Worm (Caenorhabditis elegans) whole organism, L1 larva: Measurements from ENCODE around the gene pqbp-1.1.
A peak's percentile ranks its signal among the peaks of the same experiment; 100 is the strongest.

Experiments used
- C04F5.9 ChIP-seq: sonication (generic microtip); optimal IDR thresholded peaks from 2 replicates; lab custom pipeline; 2016; ENCODE audit warnings: missing genetic modification characterization, missing compliant biosample characterization
- C16A3.4 ChIP-seq: fragments of 150-350 bp; optimal IDR thresholded peaks from 2 replicates; lab custom pipeline; 2014; ENCODE audit warnings: missing biosample characterization, missing genetic modification characterization
- C34B4.2 ChIP-seq: sonication (generic microtip); optimal IDR thresholded peaks from 2 replicates; lab custom pipeline; 2017; ENCODE audit warnings: mild to moderate bottlenecking, missing genetic modification characterization, missing compliant biosample characterization
- alr-1 ChIP-seq: fragments of 200-800 bp; sonication (Bioruptor generic); optimal IDR thresholded peaks from 2 replicates; lab custom pipeline; 2018; ENCODE audit warnings: borderline replicate concordance, mild to moderate bottlenecking, missing genetic modification characterization, missing compliant biosample characterization
- aly-2 ChIP-seq: fragments of 150-350 bp; optimal IDR thresholded peaks from 2 replicates; lab custom pipeline; 2014; ENCODE audit warnings: missing biosample characterization, missing genetic modification characterization
- ama-1 ChIP-seq: fragments of 150-350 bp; optimal IDR thresholded peaks from 2 replicates; lab custom pipeline; 2014
- blmp-1 ChIP-seq: fragments of 150-350 bp; optimal IDR thresholded peaks from 2 replicates; lab custom pipeline; 2014; ENCODE audit warnings: missing biosample characterization, missing genetic modification characterization
- ceh-63 ChIP-seq: fragments of 200-800 bp; sonication (Bioruptor generic); optimal IDR thresholded peaks from 2 replicates; lab custom pipeline; 2018; ENCODE audit warnings: mild to moderate bottlenecking, missing genetic modification characterization, missing compliant biosample characterization
- ceh-8 ChIP-seq: fragments of 200-800 bp; sonication (Bioruptor generic); optimal IDR thresholded peaks from 2 replicates; lab custom pipeline; 2018; ENCODE audit warnings: mild to moderate bottlenecking, missing genetic modification characterization, moderate library complexity, missing compliant biosample characterization
- ceh-82 ChIP-seq, 3 experiments: fragments of 150-350 bp in 1 of 3; sonication (generic microtip) in 2 of 3; optimal IDR thresholded peaks; 2 replicates each; lab custom pipeline; 2014 to 2017; ENCODE audit warnings: missing biosample characterization in 3 of 3, missing genetic modification characterization in 3 of 3
- dpl-1 ChIP-seq, 3 experiments: fragments of 150-350 bp in 2 of 3; sonication (generic microtip) in 1 of 3; optimal IDR thresholded peaks; 2 replicates each; lab custom pipeline; 2014 to 2017; ENCODE audit warnings: missing biosample characterization in 3 of 3, missing genetic modification characterization in 3 of 3, missing genetic modification reagents in 3 of 3
- dsc-1 ChIP-seq: sonication (generic microtip); optimal IDR thresholded peaks from 2 replicates; lab custom pipeline; 2016; ENCODE audit warnings: mild to moderate bottlenecking, missing genetic modification characterization, missing compliant biosample characterization
- efl-3 ChIP-seq: fragments of 200-800 bp; sonication (Bioruptor generic); optimal IDR thresholded peaks from 2 replicates; lab custom pipeline; 2018; ENCODE audit warnings: mild to moderate bottlenecking, missing genetic modification characterization, missing compliant biosample characterization
- egl-13 ChIP-seq: sonication (generic microtip); optimal IDR thresholded peaks from 2 replicates; lab custom pipeline; 2016; ENCODE audit warnings: missing genotype, missing genetic modification reagents, missing genetic modification characterization, missing compliant biosample characterization
- egl-27 ChIP-seq, 2 experiments: fragments of 150-350 bp in 1 of 2; sonication (generic microtip); optimal IDR thresholded peaks; 3 replicates each; lab custom pipeline; 2017 to 2018; ENCODE audit warnings: missing biosample characterization in 2 of 2, missing genetic modification characterization in 2 of 2, missing genetic modification reagents in 2 of 2
- elt-2 ChIP-seq: sonication (generic microtip); optimal IDR thresholded peaks from 2 replicates; lab custom pipeline; 2016; ENCODE audit warnings: missing genetic modification characterization, mild to moderate bottlenecking, inconsistent platforms, missing compliant biosample characterization, missing genetic modification reagents
- elt-3 ChIP-seq, 6 experiments: fragments of 150-350 bp in 1 of 6; sonication (generic microtip); optimal IDR thresholded peaks; 2 replicates each; lab custom pipeline; 2017 to 2018; ENCODE audit warnings: missing biosample characterization in 6 of 6, missing genetic modification characterization in 6 of 6, inconsistent platforms in 1 of 6
- hlh-4 ChIP-seq: sonication (generic microtip); optimal IDR thresholded peaks from 2 replicates; lab custom pipeline; 2016; ENCODE audit warnings: mild to moderate bottlenecking, missing genetic modification characterization, missing compliant biosample characterization
- hpl-2 ChIP-seq: fragments of 150-350 bp; optimal IDR thresholded peaks from 2 replicates; lab custom pipeline; 2014; ENCODE audit warnings: missing biosample characterization, missing genetic modification reagents, missing genetic modification characterization
- irx-1 ChIP-seq: sonication (generic microtip); optimal IDR thresholded peaks from 2 replicates; lab custom pipeline; 2016; ENCODE audit warnings: missing genetic modification characterization, missing compliant biosample characterization
- isw-1 ChIP-seq: fragments of 200-800 bp; sonication (Bioruptor generic); IDR thresholded peaks from 2 replicates; pipeline ENCODE4 v1.3.6; 2022; ENCODE audit warnings: missing genetic modification characterization, missing compliant biosample characterization
- jun-1 ChIP-seq: fragments of 150-350 bp; optimal IDR thresholded peaks from 2 replicates; lab custom pipeline; 2014; ENCODE audit warnings: missing biosample characterization, missing genetic modification reagents, missing genetic modification characterization
- lin-14 ChIP-seq: fragments of 200-800 bp; sonication (Bioruptor generic); optimal IDR thresholded peaks from 2 replicates; lab custom pipeline; 2018; ENCODE audit warnings: mild to moderate bottlenecking, missing genetic modification characterization, moderate library complexity, missing compliant biosample characterization
- lin-15B ChIP-seq: fragments of 150-350 bp; sonication (generic microtip); optimal IDR thresholded peaks from 3 replicates; lab custom pipeline; 2014; ENCODE audit warnings: missing biosample characterization, missing genetic modification characterization
- lsy-2 ChIP-seq, 2 experiments: fragments of 150-350 bp; optimal IDR thresholded peaks; 2 replicates each; lab custom pipeline; 2014; ENCODE audit warnings: missing biosample characterization in 2 of 2, missing genetic modification characterization in 2 of 2
- mab-9 ChIP-seq: fragments of 200-800 bp; sonication (Bioruptor generic); IDR thresholded peaks from 2 replicates; pipeline ENCODE4 v1.3.6; 2022; ENCODE audit warnings: missing genetic modification reagents, missing genetic modification characterization, missing compliant biosample characterization
- nhr-12 ChIP-seq: sonication (generic microtip); optimal IDR thresholded peaks from 2 replicates; lab custom pipeline; 2017; ENCODE audit warnings: missing biosample characterization, missing genetic modification characterization
- nhr-19 ChIP-seq: fragments of 200-800 bp; sonication (Bioruptor generic); conservative IDR thresholded peaks from 2 replicates; pipeline ENCODE4 v1.3.6; 2022; ENCODE audit warnings: missing genetic modification characterization, missing compliant biosample characterization
- nhr-28 ChIP-seq: fragments of 150-350 bp; optimal IDR thresholded peaks from 2 replicates; lab custom pipeline; 2014; ENCODE audit warnings: missing biosample characterization, missing genetic modification characterization
- nhr-47 ChIP-seq: sonication (generic microtip); optimal IDR thresholded peaks from 2 replicates; lab custom pipeline; 2016; ENCODE audit warnings: mild to moderate bottlenecking, missing genetic modification characterization, moderate library complexity, missing compliant biosample characterization
- nhr-71 ChIP-seq: sonication (generic microtip); optimal IDR thresholded peaks from 2 replicates; lab custom pipeline; 2016; ENCODE audit warnings: mild to moderate bottlenecking, missing genetic modification characterization, moderate library complexity, missing compliant biosample characterization
- nhr-84 ChIP-seq: sonication (generic microtip); optimal IDR thresholded peaks from 2 replicates; lab custom pipeline; 2017; ENCODE audit warnings: missing biosample characterization, missing genetic modification characterization
- nhr-85 ChIP-seq: sonication (generic microtip); peaks from one replicate; lab custom pipeline; 2016; ENCODE audit warnings: missing genetic modification characterization, inconsistent platforms, missing compliant biosample characterization
- nhr-90 ChIP-seq: sonication (generic microtip); optimal IDR thresholded peaks from 2 replicates; lab custom pipeline; 2016; ENCODE audit warnings: mild to moderate bottlenecking, missing genetic modification characterization, missing compliant biosample characterization; ENCODE audit not compliant: poor library complexity
- pag-3 ChIP-seq: sonication (generic microtip); optimal IDR thresholded peaks from 2 replicates; lab custom pipeline; 2017; ENCODE audit warnings: missing genetic modification characterization, mild to moderate bottlenecking, missing compliant biosample characterization, antibody characterized with exemption, borderline replicate concordance; ENCODE audit not compliant: insufficient read depth
- pax-3 ChIP-seq: fragments of 200-800 bp; sonication (Bioruptor generic); optimal IDR thresholded peaks from 2 replicates; lab custom pipeline; 2018; ENCODE audit warnings: mild to moderate bottlenecking, missing genetic modification characterization, moderate library complexity, missing compliant biosample characterization
- pqm-1 ChIP-seq: sonication (generic microtip); optimal IDR thresholded peaks from 3 replicates; lab custom pipeline; 2017; ENCODE audit warnings: missing biosample characterization, missing genetic modification characterization
- rnt-1 ChIP-seq: sonication (generic microtip); optimal IDR thresholded peaks from 2 replicates; lab custom pipeline; 2016; ENCODE audit warnings: mild to moderate bottlenecking, missing genetic modification characterization, moderate library complexity, missing compliant biosample characterization
- skn-1 ChIP-seq: fragments of 150-350 bp; optimal IDR thresholded peaks from 2 replicates; lab custom pipeline; 2014; ENCODE audit warnings: missing biosample characterization, missing genetic modification characterization
- snpc-4 ChIP-seq: fragments of 150-350 bp; optimal IDR thresholded peaks from 2 replicates; lab custom pipeline; 2014; ENCODE audit warnings: missing biosample characterization, missing genetic modification characterization
- snu-23 ChIP-seq: sonication (generic microtip); optimal IDR thresholded peaks from 2 replicates; lab custom pipeline; 2016; ENCODE audit warnings: missing genetic modification characterization, missing compliant biosample characterization
- sup-37 ChIP-seq: fragments of 200-800 bp; sonication (Bioruptor generic); optimal IDR thresholded peaks from 2 replicates; lab custom pipeline; 2018; ENCODE audit warnings: mild to moderate bottlenecking, missing genetic modification characterization, missing compliant biosample characterization
- tbx-2 ChIP-seq: sonication (generic microtip); optimal IDR thresholded peaks from 2 replicates; lab custom pipeline; 2016; ENCODE audit warnings: missing genetic modification characterization, missing compliant biosample characterization
- unc-130 ChIP-seq: fragments of 150-350 bp; optimal IDR thresholded peaks from 2 replicates; lab custom pipeline; 2017; ENCODE audit warnings: missing biosample characterization, missing genetic modification characterization, inconsistent platforms
- unc-98 ChIP-seq: fragments of 200-800 bp; sonication (Bioruptor generic); IDR thresholded peaks from 2 replicates; pipeline ENCODE4 v1.3.6; 2022; ENCODE audit warnings: missing genetic modification characterization, missing compliant biosample characterization
- xbp-1 ChIP-seq: sonication (generic microtip); optimal IDR thresholded peaks from 2 replicates; lab custom pipeline; 2016; ENCODE audit warnings: missing genetic modification characterization, missing compliant biosample characterization
- zip-4 ChIP-seq: fragments of 200-800 bp; sonication (Bioruptor generic); optimal IDR thresholded peaks from 2 replicates; lab custom pipeline; 2018; ENCODE audit warnings: mild to moderate bottlenecking, missing genetic modification characterization, moderate library complexity, missing compliant biosample characterization
- ztf-11 ChIP-seq, 2 experiments: sonication (generic microtip); optimal IDR thresholded peaks; 2 replicates each; lab custom pipeline; 2016 to 2017; ENCODE audit warnings: missing genetic modification characterization in 2 of 2, missing biosample characterization in 1 of 2, missing compliant biosample characterization in 1 of 2
- ztf-4 ChIP-seq: fragments of 150-350 bp; optimal IDR thresholded peaks from 2 replicates; lab custom pipeline; 2014; ENCODE audit warnings: missing biosample characterization, missing genetic modification characterization

pqbp-1.1 gene

ce11 chrIV:261607-262006 lies at the start of gene pqbp-1.1 (continued):
- TF ChIP-seq ztf-4 (tag; lab: Kevin White, UChicago) = no peak
- TF ChIP-seq mab-9 (GFP tag; lab: Robert Waterston, UW) = no peak
- no peak for TF ChIP-seq ztf-11 (tag; optimal IDR thresholded peaks at IDR 0.05; lab: Kevin White, UChicago)
- TF ChIP-seq zip-4 (GFP tag; lab: Kevin White, UChicago) = no peak
- peak; percentile 58 for TF ChIP-seq C16A3.4 (tag; lab: Kevin White, UChicago)
- TF ChIP-seq ceh-63 (GFP tag; lab: Kevin White, UChicago) = no peak
- no peak for TF ChIP-seq egl-27 (tag; optimal IDR thresholded peaks at IDR 0.05; lab: Kevin White, UChicago)
- peak; percentile 32 for TF ChIP-seq irx-1 (tag; lab: Kevin White, UChicago)
- TF ChIP-seq dsc-1 (tag; lab: Kevin White, UChicago) = peak; percentile 51
- TF ChIP-seq nhr-71 (tag; lab: Kevin White, UChicago) = peak; percentile 75
- no peak for TF ChIP-seq nhr-12 (tag; lab: Kevin White, UChicago)
- TF ChIP-seq nhr-84 (tag; lab: Kevin White, UChicago) = no peak
- TF ChIP-seq snpc-4 = no peak
- TF ChIP-seq C04F5.9 (tag; lab: Kevin White, UChicago) = peak; percentile 39
- peak; percentile 55 for TF ChIP-seq blmp-1 (tag; lab: Kevin White, UChicago)
- peak; percentile 77 for TF ChIP-seq nhr-47
- TF ChIP-seq efl-3 = no peak
- peak; percentile 64 for TF ChIP-seq xbp-1
- peak; percentile 89 to 95 (median 92) for TF ChIP-seq dpl-1 (GFP tag; optimal IDR thresholded peaks at IDR 0.05; lab: Kevin White, UChicago)
- peak; percentile 58 for TF ChIP-seq aly-2 (tag; lab: Kevin White, UChicago)
- peak; percentile 76 to 82 for TF ChIP-seq lsy-2 (tag; optimal IDR thresholded peaks at IDR 0.05; lab: Kevin White, UChicago)
- TF ChIP-seq hlh-4 (tag; lab: Kevin White, UChicago) = no peak
- no peak for TF ChIP-seq C34B4.2 (tag; lab: Kevin White, UChicago)
- TF ChIP-seq pag-3 (tag; lab: Kevin White, UChicago) = no peak
- peak; percentile 15 to 58 (median 29) for TF ChIP-seq ceh-82 (tag; optimal IDR thresholded peaks at IDR 0.05; lab: Kevin White, UChicago)
- no peak for TF ChIP-seq ama-1
- no peak for TF ChIP-seq pqm-1
- no peak for TF ChIP-seq lin-15B (tag; lab: Kevin White, UChicago)
- peak; percentile 58 for TF ChIP-seq isw-1 (GFP tag; lab: Robert Waterston, UW)
- TF ChIP-seq jun-1 = peak; percentile 3
- no peak for TF ChIP-seq nhr-28

- TF ChIP-seq ceh-63 (GFP tag; lab: Kevin White, UChicago) (no peak), snu-23 (GFP tag; lab: Kevin White, UChicago) (peak; percentile 51), nhr-90 (tag; lab: Kevin White, UChicago) (peak; percentile 46), C04F5.9 (tag; lab: Kevin White, UChicago) (no peak), irx-1 (tag; lab: Kevin White, UChicago) (no peak), mab-9 (GFP tag; lab: Robert Waterston, UW) (no peak), ceh-8 (GFP tag; lab: Kevin White, UChicago) (no peak), unc-98 (no peak), lin-14 (GFP tag; lab: Kevin White, UChicago) (peak; percentile 66), hpl-2 (GFP tag; lab: Kevin White, UChicago) (no peak), egl-27 (tag; optimal IDR thresholded peaks at IDR 0.05; lab: Kevin White, UChicago) (no peak), nhr-19 (GFP tag; lab: Robert Waterston, UW) (peak; percentile 52), dpl-1 (GFP tag; optimal IDR thresholded peaks at IDR 0.05; lab: Kevin White, UChicago) (peak in 1 of 3 experiments; percentile 2), rnt-1 (tag; lab: Kevin White, UChicago) (no peak), skn-1 (tag; lab: Kevin White, UChicago) (no peak), nhr-85 (tag; lab: Kevin White, UChicago) (peak; percentile 93), aly-2 (tag; lab: Kevin White, UChicago) (no peak), elt-3 (tag; optimal IDR thresholded peaks at IDR 0.05; lab: Kevin White, UChicago) (peak in 2 of 6 experiments; percentile 84 to 91), unc-130 (no peak), nhr-84 (tag; lab: Kevin White, UChicago) (no peak), hlh-4 (tag; lab: Kevin White, UChicago) (no peak), alr-1 (no peak), dsc-1 (tag; lab: Kevin White, UChicago) (no peak), elt-2 (tag; lab: Kevin White, UChicago) (no peak), sup-37 (no peak), nhr-71 (tag; lab: Kevin White, UChicago) (peak; percentile 61), blmp-1 (tag; lab: Kevin White, UChicago) (peak; percentile 57), nhr-47 (peak; percentile 35), isw-1 (GFP tag; lab: Robert Waterston, UW) (no peak), pqm-1 (no peak), tbx-2 (tag; lab: Kevin White, UChicago) (peak; percentile 76), snpc-4 (no peak), egl-13 (tag; lab: Kevin White, UChicago) (no peak), pax-3 (tag; lab: Kevin White, UChicago) (no peak)
These were observed 48.0 kb upstream of the pqbp-1.1 start for ce11 chrIV:309526-309925.
